Fruit fly (Drosophila melanogaster) whole organism, embryonic: ENCODE measurements around the gene Mdr65.
A peak's percentile ranks its signal among the peaks of the same experiment; 100 is the strongest.

Source experiments
- B-H2 ChIP-seq: fragments of 200-800 bp; sonication (Bioruptor generic); optimal IDR thresholded peaks from 2 replicates; lab custom pipeline; 2018; ENCODE audit warnings: missing biosample characterization, mild to moderate bottlenecking, missing genetic modification characterization
- CG10565 ChIP-seq: fragments of 200-800 bp; sonication (Bioruptor generic); optimal IDR thresholded peaks from 3 replicates; lab custom pipeline; 2016; ENCODE audit warnings: missing biosample characterization, mild to moderate bottlenecking, missing genetic modification characterization
- CG12219 ChIP-seq: fragments of 200-800 bp; sonication (Bioruptor generic); optimal IDR thresholded peaks from 3 replicates; lab custom pipeline; 2018; ENCODE audit warnings: missing biosample characterization, mild to moderate bottlenecking, missing genetic modification characterization
- CG12769 ChIP-seq: fragments of 200-800 bp; sonication (Bioruptor generic); optimal IDR thresholded peaks from 2 replicates; lab custom pipeline; 2019; ENCODE audit warnings: missing biosample characterization, mild to moderate bottlenecking, missing genetic modification characterization, moderate library complexity
- CG14710 ChIP-seq: fragments of 200-800 bp; sonication (Bioruptor generic); optimal IDR thresholded peaks from 3 replicates; lab custom pipeline; 2019; ENCODE audit warnings: missing biosample characterization, mild to moderate bottlenecking, missing genetic modification characterization, moderate library complexity
- CG15269 ChIP-seq: fragments of 200-800 bp; sonication (Bioruptor generic); optimal IDR thresholded peaks from 2 replicates; lab custom pipeline; 2018; ENCODE audit warnings: missing biosample characterization, mild to moderate bottlenecking, missing genetic modification characterization, moderate library complexity
- CG16779 ChIP-seq: fragments of 200-800 bp; sonication (Bioruptor generic); IDR thresholded peaks from 2 replicates; pipeline ENCODE4 v1.3.6; 2022; ENCODE audit warnings: missing biosample characterization, missing genetic modification characterization
- CG16813 ChIP-seq: fragments of 200-800 bp; sonication (Bioruptor generic); IDR thresholded peaks from 3 replicates; pipeline ENCODE4 v1.3.6; 2022; ENCODE audit warnings: missing biosample characterization, missing genetic modification characterization; ENCODE audit not compliant: partially characterized antibody
- CG17802 ChIP-seq: fragments of 200-800 bp; sonication (Bioruptor generic); optimal IDR thresholded peaks from 2 replicates; lab custom pipeline; 2018; ENCODE audit warnings: missing biosample characterization, mild to moderate bottlenecking, missing genetic modification characterization, moderate library complexity
- CG18011 ChIP-seq: fragments of 200-800 bp; sonication (Bioruptor generic); optimal IDR thresholded peaks from 2 replicates; lab custom pipeline; 2017; ENCODE audit warnings: missing biosample characterization, missing genetic modification characterization, mild to moderate bottlenecking, moderate library complexity, missing genotype
- CG31388 ChIP-seq: fragments of 200-800 bp; sonication (Bioruptor generic); optimal IDR thresholded peaks from 2 replicates; lab custom pipeline; 2016; ENCODE audit warnings: missing biosample characterization, missing genetic modification characterization
- CG32532 ChIP-seq: fragments of 200-800 bp; sonication (Bioruptor generic); IDR thresholded peaks from 2 replicates; pipeline ENCODE4 v1.3.6; 2022; ENCODE audit warnings: missing biosample characterization, missing genetic modification characterization
- CG34224 ChIP-seq: fragments of 200-800 bp; sonication (Bioruptor generic); IDR thresholded peaks from 3 replicates; pipeline ENCODE4 v1.3.6; 2022; ENCODE audit warnings: missing biosample characterization, missing genetic modification characterization; ENCODE audit not compliant: partially characterized antibody
- CG34422 ChIP-seq: fragments of 200-800 bp; sonication (Bioruptor generic); IDR thresholded peaks from 3 replicates; pipeline ENCODE4 v1.3.6; 2022; ENCODE audit warnings: missing biosample characterization, missing genetic modification characterization
- CG4424 ChIP-seq: fragments of 200-800 bp; sonication (Bioruptor generic); optimal IDR thresholded peaks from 3 replicates; lab custom pipeline; 2016; ENCODE audit warnings: missing biosample characterization, missing genetic modification characterization
- CG4707 ChIP-seq: fragments of 200-800 bp; sonication (Bioruptor generic); optimal IDR thresholded peaks from 2 replicates; lab custom pipeline; 2018; ENCODE audit warnings: missing biosample characterization, mild to moderate bottlenecking, missing genetic modification characterization, moderate library complexity
- CG6175 ChIP-seq: fragments of 200-800 bp; sonication (Bioruptor generic); IDR thresholded peaks from 3 replicates; pipeline ENCODE4 v1.3.6; 2022; ENCODE audit warnings: missing biosample characterization, missing genetic modification characterization
- CG6765 ChIP-seq: fragments of 200-800 bp; sonication (Bioruptor generic); optimal IDR thresholded peaks from 3 replicates; lab custom pipeline; 2017; ENCODE audit warnings: missing biosample characterization, mild to moderate bottlenecking, missing genetic modification characterization
- CG7372 ChIP-seq: fragments of 200-800 bp; sonication (Bioruptor generic); IDR thresholded peaks from 2 replicates; pipeline ENCODE4 v1.3.6; 2022; ENCODE audit warnings: missing biosample characterization, missing genetic modification characterization
- CG7556 ChIP-seq: fragments of 200-800 bp; sonication (Bioruptor generic); optimal IDR thresholded peaks from 2 replicates; lab custom pipeline; 2017; ENCODE audit warnings: missing biosample characterization, mild to moderate bottlenecking, missing genetic modification characterization
- CG7987 ChIP-seq: fragments of 200-800 bp; sonication (Bioruptor generic); optimal IDR thresholded peaks from 2 replicates; lab custom pipeline; 2018; ENCODE audit warnings: missing biosample characterization, mild to moderate bottlenecking, missing genetic modification characterization, moderate library complexity
- CG8765 ChIP-seq: fragments of 200-800 bp; sonication (Bioruptor generic); IDR thresholded peaks from 2 replicates; pipeline ENCODE4 v1.3.6; 2022; ENCODE audit warnings: missing biosample characterization, missing genetic modification characterization
- CG9817 ChIP-seq: fragments of 200-800 bp; sonication (Bioruptor generic); optimal IDR thresholded peaks from 2 replicates; lab custom pipeline; 2018; ENCODE audit warnings: missing biosample characterization, mild to moderate bottlenecking, missing genetic modification characterization, moderate library complexity
- Dll ChIP-seq: fragments of 200-800 bp; sonication (Bioruptor generic); IDR thresholded peaks from 4 replicates; pipeline ENCODE4 v1.3.6; 2022; ENCODE audit warnings: missing biosample characterization, missing genetic modification characterization; ENCODE audit not compliant: partially characterized antibody
- Dp ChIP-seq: fragments of 200-800 bp; sonication (Bioruptor generic); optimal IDR thresholded peaks from 2 replicates; lab custom pipeline; 2018; ENCODE audit warnings: missing biosample characterization, mild to moderate bottlenecking, missing genetic modification characterization, moderate library complexity
- H15 ChIP-seq: fragments of 200-800 bp; sonication (Bioruptor generic); IDR thresholded peaks from 3 replicates; pipeline ENCODE4 v1.3.6; 2022; ENCODE audit warnings: missing biosample characterization, missing genetic modification characterization
- HLH54F ChIP-seq: fragments of 200-800 bp; sonication (Bioruptor generic); optimal IDR thresholded peaks from 3 replicates; lab custom pipeline; 2016; ENCODE audit warnings: missing biosample characterization, missing genetic modification characterization
- Hmx ChIP-seq: fragments of 200-800 bp; sonication (Bioruptor generic); optimal IDR thresholded peaks from 2 replicates; lab custom pipeline; 2016; ENCODE audit warnings: missing biosample characterization, missing genetic modification characterization
- Hr39 ChIP-seq: fragments of >200 bp; optimal IDR thresholded peaks from 2 replicates; lab custom pipeline; 2017
- Mes4 ChIP-seq: fragments of 200-800 bp; sonication (Bioruptor generic); optimal IDR thresholded peaks from 2 replicates; lab custom pipeline; 2016; ENCODE audit warnings: missing biosample characterization, missing genetic modification characterization
- Oli ChIP-seq: fragments of 200-800 bp; sonication (Bioruptor generic); optimal IDR thresholded peaks from 2 replicates; lab custom pipeline; 2018; ENCODE audit warnings: missing biosample characterization, mild to moderate bottlenecking, missing genetic modification characterization, moderate library complexity
- Stat92E ChIP-seq, 3 experiments: fragments of >200 bp in 2 of 3; fragments of 200-800 bp in 1 of 3; sonication (Bioruptor generic) in 1 of 3; optimal IDR thresholded peaks; 2 replicates each; lab custom pipeline; 2017 to 2019; ENCODE audit warnings: missing biosample characterization in 3 of 3, missing genetic modification characterization in 3 of 3, mild to moderate bottlenecking in 1 of 3, moderate library complexity in 1 of 3
- Xbp1 ChIP-seq: fragments of 200-800 bp; sonication (Bioruptor generic); optimal IDR thresholded peaks from 3 replicates; lab custom pipeline; 2016; ENCODE audit warnings: missing biosample characterization, mild to moderate bottlenecking, missing genetic modification characterization
- cad ChIP-seq: fragments of >200 bp; optimal IDR thresholded peaks from 2 replicates; lab custom pipeline; 2017; ENCODE audit warnings: missing biosample characterization, missing genetic modification characterization
- cato ChIP-seq: fragments of 200-800 bp; sonication (Bioruptor generic); optimal IDR thresholded peaks from 2 replicates; lab custom pipeline; 2016; ENCODE audit warnings: missing biosample characterization, missing genetic modification characterization, borderline replicate concordance
- crp ChIP-seq, 2 experiments: fragments of 200-800 bp; sonication (Bioruptor generic); optimal IDR thresholded peaks; 2 replicates in 1 of 2; 3 replicates in 1 of 2; lab custom pipeline; 2017; ENCODE audit warnings: missing biosample characterization in 2 of 2, missing genetic modification characterization in 2 of 2, mild to moderate bottlenecking in 1 of 2, moderate library complexity in 1 of 2
- dan ChIP-seq: fragments of 200-800 bp; sonication (Bioruptor generic); IDR thresholded peaks from 2 replicates; pipeline ENCODE4 v1.3.6; 2022; ENCODE audit warnings: missing biosample characterization, missing genetic modification characterization
- gcm2 ChIP-seq: fragments of 200-800 bp; sonication (Bioruptor generic); optimal IDR thresholded peaks from 2 replicates; lab custom pipeline; 2016; ENCODE audit warnings: missing biosample characterization, missing genetic modification characterization
- gsb ChIP-seq: fragments of 200-800 bp; sonication (Bioruptor generic); IDR thresholded peaks from 2 replicates; pipeline ENCODE4 v1.3.6; 2022; ENCODE audit warnings: missing biosample characterization, missing genetic modification characterization
- nau ChIP-seq: fragments of 200-800 bp; sonication (Bioruptor generic); optimal IDR thresholded peaks from 3 replicates; lab custom pipeline; 2017; ENCODE audit warnings: missing biosample characterization, mild to moderate bottlenecking, missing genetic modification characterization, missing genetic modification reagents
- oc ChIP-seq: fragments of 200-800 bp; sonication (Bioruptor generic); optimal IDR thresholded peaks from 2 replicates; lab custom pipeline; 2018; ENCODE audit warnings: missing biosample characterization, mild to moderate bottlenecking, missing genetic modification characterization, moderate library complexity
- repo ChIP-seq: fragments of 200-800 bp; sonication (Bioruptor generic); optimal IDR thresholded peaks from 2 replicates; lab custom pipeline; 2016; ENCODE audit warnings: missing biosample characterization, missing genetic modification characterization
- rib ChIP-seq: fragments of 200-800 bp; sonication (Bioruptor generic); IDR thresholded peaks from 2 replicates; pipeline ENCODE4 v1.3.6; 2022; ENCODE audit warnings: missing biosample characterization, missing genetic modification characterization
- sisA ChIP-seq: fragments of 200-800 bp; sonication (Bioruptor generic); IDR thresholded peaks from 2 replicates; pipeline ENCODE4 v1.3.6; 2022; ENCODE audit warnings: missing biosample characterization, missing genetic modification characterization
- so ChIP-seq: fragments of 200-800 bp; sonication (Bioruptor generic); IDR thresholded peaks from 3 replicates; pipeline ENCODE4 v1.3.6; 2022; ENCODE audit warnings: missing biosample characterization, missing genetic modification characterization
- stwl ChIP-seq: fragments of 200-800 bp; sonication (Bioruptor generic); optimal IDR thresholded peaks from 3 replicates; lab custom pipeline; 2018; ENCODE audit warnings: missing biosample characterization, mild to moderate bottlenecking, missing genetic modification characterization, moderate library complexity
- tup ChIP-seq: fragments of 200-800 bp; sonication (Bioruptor generic); optimal IDR thresholded peaks from 2 replicates; lab custom pipeline; 2016; ENCODE audit warnings: missing biosample characterization, mild to moderate bottlenecking, missing genetic modification characterization, moderate library complexity
- wor ChIP-seq: fragments of 200-800 bp; sonication (Bioruptor generic); IDR thresholded peaks from 2 replicates; pipeline ENCODE4 v1.3.6; 2022; ENCODE audit warnings: missing biosample characterization, missing genetic modification characterization
- zfh1 ChIP-seq: fragments of 200-800 bp; sonication (Bioruptor generic); IDR thresholded peaks from 3 replicates; pipeline ENCODE4 v1.3.6; 2022; ENCODE audit warnings: missing biosample characterization, missing genetic modification characterization

Gene Mdr65

DNA sequence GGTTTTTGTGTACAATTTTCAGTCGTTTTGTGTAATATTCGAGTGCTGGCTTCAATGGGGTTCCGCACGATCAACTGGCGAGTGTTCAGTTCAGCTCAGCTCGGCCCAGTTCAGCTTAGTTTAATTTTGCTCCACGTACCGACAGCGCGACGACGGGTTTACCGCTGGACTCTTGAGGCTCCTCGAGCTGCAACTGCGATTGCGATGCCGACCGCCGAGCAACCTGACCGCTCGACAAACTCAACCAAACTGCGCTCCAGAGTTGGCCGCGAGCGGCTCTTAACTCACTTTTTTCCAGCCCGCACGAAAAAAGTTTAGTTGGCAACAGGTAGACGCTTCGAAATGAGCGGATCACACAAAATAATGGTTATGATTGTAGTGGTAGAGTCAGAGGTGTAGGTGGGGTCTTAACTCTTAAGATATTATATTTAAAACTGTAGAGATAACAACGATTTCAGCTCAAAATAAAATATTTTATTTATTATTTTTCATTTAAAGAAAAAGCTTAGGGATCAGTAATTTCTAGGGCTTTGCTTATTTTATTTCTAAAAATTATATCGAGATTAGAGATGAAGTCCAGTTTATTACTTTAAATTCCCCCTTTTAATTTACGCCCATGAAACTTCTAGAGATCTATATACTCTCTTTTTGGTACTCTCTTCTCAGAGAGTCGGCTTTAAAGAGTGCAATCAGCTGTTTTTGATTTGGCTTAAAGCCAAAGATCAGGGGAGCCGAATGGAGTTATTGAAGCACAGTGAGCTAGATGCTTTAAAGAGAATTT lies 11.1 kb upstream of the Mdr65 start, which contains the start of gene Best2 (continued):
- peak in 1 of 2 experiments; percentile 58 for TF ChIP-seq crp (GFP tag; optimal IDR thresholded peaks at IDR 0.05; lab: Kevin White, UChicago)
- peak; percentile 85 for TF ChIP-seq CG9817 (tag; lab: Kevin White, UChicago)
- no peak for TF ChIP-seq CG10565 (GFP tag; lab: Kevin White, UChicago)
- peak; percentile 86 for TF ChIP-seq rib
- no peak for TF ChIP-seq Hr39 (lab: Kevin White, UChicago)
- peak in 1 of 3 experiments; percentile 7 for TF ChIP-seq Stat92E (GFP tag; optimal IDR thresholded peaks at IDR 0.05; lab: Kevin White, UChicago)
- TF ChIP-seq so (GFP tag; lab: Robert Waterston, UW) = peak; percentile 90
- no peak for TF ChIP-seq Dp (GFP tag; lab: Kevin White, UChicago)
- no peak for TF ChIP-seq CG7987 (GFP tag; lab: Kevin White, UChicago)
- no peak for TF ChIP-seq Dll (GFP tag; lab: Robert Waterston, UW)
- peak; percentile 94 for TF ChIP-seq CG32532 (GFP tag; lab: Robert Waterston, UW)
- peak; percentile 78 for TF ChIP-seq nau (GFP tag; lab: Kevin White, UChicago)
- TF ChIP-seq tup (GFP tag; lab: Kevin White, UChicago) = peak; percentile 36
- peak; percentile 76 for TF ChIP-seq B-H2 (GFP tag; lab: Kevin White, UChicago)
- peak; percentile 82 for TF ChIP-seq Xbp1
- peak; percentile 90 for TF ChIP-seq Oli
- peak; percentile 87 for TF ChIP-seq H15
- no peak for TF ChIP-seq CG4707 (GFP tag; lab: Kevin White, UChicago)
- TF ChIP-seq CG31388 = peak; percentile 39
- peak; percentile 56 for TF ChIP-seq CG12769 (tag; lab: Kevin White, UChicago)
- peak; percentile 61; the same call in 1 of the 2 replicates for TF ChIP-seq dan (GFP tag; lab: Robert Waterston, UW)
- peak; percentile 57 for TF ChIP-seq Hmx
- TF ChIP-seq CG7556 (GFP tag; lab: Kevin White, UChicago) = peak; percentile 92
- peak; percentile 93 for TF ChIP-seq sisA (GFP tag; lab: Robert Waterston, UW)
- peak; percentile 73 for TF ChIP-seq oc (tag; lab: Kevin White, UChicago)
- TF ChIP-seq CG8765 (GFP tag; lab: Robert Waterston, UW) = no peak
- peak; percentile 92 for TF ChIP-seq CG15269 (tag; lab: Kevin White, UChicago)
- TF ChIP-seq CG7372 (GFP tag; lab: Robert Waterston, UW) = peak; percentile 93
- peak; percentile 93 for TF ChIP-seq CG34422 (GFP tag; lab: Robert Waterston, UW)
- TF ChIP-seq CG12219 = peak; percentile 58
- TF ChIP-seq CG16779 (GFP tag; lab: Robert Waterston, UW) = no peak; the same call in none of the 2 replicates
- no peak for TF ChIP-seq cad
- TF ChIP-seq Mes4 (GFP tag; lab: Kevin White, UChicago) = peak; percentile 51
- peak; percentile 65 for TF ChIP-seq HLH54F (GFP tag; lab: Kevin White, UChicago)
- peak; percentile 42 for TF ChIP-seq CG18011 (GFP tag; lab: Kevin White, UChicago)
- TF ChIP-seq CG6765 (GFP tag; lab: Kevin White, UChicago) = peak; percentile 81
- peak; percentile 74 for TF ChIP-seq CG6175
- peak; percentile 81 for TF ChIP-seq CG14710
- no peak for TF ChIP-seq gcm2
- TF ChIP-seq CG16813 (GFP tag; lab: Robert Waterston, UW) = no peak
- TF ChIP-seq gsb (GFP tag; lab: Robert Waterston, UW) = peak; percentile 90
- no peak for TF ChIP-seq CG17802
- TF ChIP-seq CG4424 (GFP tag; lab: Kevin White, UChicago) = peak; percentile 86
- no peak for TF ChIP-seq repo (GFP tag; lab: Kevin White, UChicago)
- TF ChIP-seq zfh1 (GFP tag; lab: Robert Waterston, UW) = peak; percentile 88
- TF ChIP-seq cato (GFP tag; lab: Kevin White, UChicago) = peak; percentile 63
- no peak for TF ChIP-seq CG34224 (GFP tag; lab: Robert Waterston, UW)
- TF ChIP-seq wor = peak; percentile 87
- TF ChIP-seq stwl (tag; lab: Kevin White, UChicago) = no peak
